Worm (Caenorhabditis elegans): ENCODE measurements around the gene grsp-3.

grsp-3 gene

DNA sequence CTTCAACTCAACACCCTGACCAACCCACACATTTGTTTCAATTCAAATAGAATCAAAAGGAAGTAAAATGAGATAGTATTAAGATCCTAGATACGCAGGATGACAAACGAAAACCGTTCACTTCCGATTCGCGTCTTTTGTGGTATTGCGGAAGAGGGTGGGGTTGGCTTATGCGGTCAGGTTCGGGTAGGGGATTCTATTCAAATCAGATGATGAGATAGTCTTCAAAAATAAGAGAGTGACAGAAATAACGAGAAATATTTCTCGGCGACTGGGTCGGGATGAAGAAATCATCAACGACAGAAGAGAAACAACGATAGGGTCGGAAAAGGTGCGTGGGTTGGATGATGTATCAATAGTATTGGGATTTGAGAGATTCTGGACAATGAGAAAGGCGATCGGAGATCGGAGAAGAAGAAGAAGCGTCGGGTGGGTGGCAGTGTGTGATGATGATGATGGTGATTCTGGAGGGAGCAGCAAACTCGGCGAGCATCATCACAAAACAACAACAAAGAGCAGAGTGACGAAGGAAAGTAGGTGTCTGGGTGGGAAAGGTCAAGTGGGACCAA is 36.2 kb downstream of the grsp-3 start:
- no peak for TF ChIP-seq unc-62 (GFP tag; optimal IDR thresholded peaks at IDR 0.05)

DNA sequence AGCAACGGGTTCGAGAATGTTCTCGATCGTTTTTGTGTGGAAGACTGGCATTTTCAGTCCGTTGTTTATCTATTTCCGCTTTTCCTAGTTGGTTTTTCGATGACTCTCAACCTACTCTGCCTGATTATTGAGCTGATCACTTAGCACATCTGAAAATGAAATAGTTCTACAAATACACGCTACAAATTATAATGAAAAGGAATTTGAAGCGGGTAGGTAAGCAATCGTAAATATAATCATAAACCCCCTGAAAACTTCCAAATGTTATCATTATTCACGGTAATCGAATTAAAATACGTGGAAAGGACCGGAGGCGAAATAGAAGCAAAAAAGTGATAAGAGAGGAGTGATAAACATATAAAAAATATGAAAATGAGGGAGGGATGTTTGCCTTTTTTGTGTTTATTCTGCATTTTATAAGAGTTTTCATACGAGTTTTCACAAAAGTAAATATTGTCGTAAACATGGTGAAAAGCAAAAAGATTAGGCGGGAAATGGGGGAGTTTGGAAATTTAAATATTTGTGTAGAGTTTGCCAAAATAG is 37.4 kb downstream of the grsp-3 start, which contains the start of gene deb-1:
TSS of gene deb-1 (minus strand) at position 51 of the 543 bp plus-strand sequence.
- TF ChIP-seq unc-62 (GFP tag; optimal IDR thresholded peaks at IDR 0.05) = no peak

DNA sequence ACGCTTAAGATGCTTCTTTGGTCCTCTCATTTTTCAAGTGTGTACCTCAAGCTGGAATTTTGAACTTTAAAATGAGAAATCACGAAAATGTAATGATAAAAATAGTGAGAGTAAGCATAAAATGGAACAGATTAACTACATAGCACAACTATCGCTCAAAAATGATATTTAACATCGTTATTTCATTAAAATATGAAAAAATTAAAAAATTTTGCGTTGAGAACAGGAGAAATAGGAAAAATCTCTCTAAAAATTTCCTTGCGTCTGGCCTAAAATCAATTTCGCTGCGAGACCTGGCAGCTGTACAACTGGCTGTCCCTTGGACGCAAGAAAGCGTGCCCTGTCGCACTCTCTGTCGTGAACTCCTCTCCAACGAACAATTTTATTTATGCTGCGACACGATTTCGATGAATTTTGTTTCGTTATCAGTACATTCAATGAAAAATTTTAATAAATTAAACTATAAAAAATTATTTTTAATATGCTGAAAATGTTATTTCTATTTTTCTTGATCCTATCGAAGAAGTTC is 47.0 kb downstream of the grsp-3 start, which contains the start of gene rps-4:
TSS of gene rps-4 (minus strand) at position 51 of the 529 bp plus-strand sequence.
- TF ChIP-seq unc-62 (GFP tag; optimal IDR thresholded peaks at IDR 0.05) = no peak

DNA sequence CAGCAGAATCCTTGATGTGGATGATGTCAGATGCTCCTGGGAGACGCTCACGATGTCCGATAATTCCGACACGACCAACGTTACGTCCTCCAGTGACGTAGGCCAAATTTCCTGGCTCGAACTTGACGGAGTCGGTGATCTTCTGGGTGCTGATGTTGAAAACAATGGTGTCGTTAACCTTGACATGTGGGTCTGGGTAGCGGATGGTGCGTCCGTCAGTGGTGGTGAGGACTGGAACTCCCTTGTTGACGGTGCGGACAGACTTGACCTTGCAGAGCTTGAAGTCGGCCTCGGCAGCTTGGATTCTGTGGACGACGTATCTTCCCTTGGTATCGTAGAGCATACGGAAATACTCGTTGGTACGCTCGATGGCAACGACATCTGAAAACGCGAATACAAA is 47.8 kb downstream of the grsp-3 start:
- TF ChIP-seq unc-62 (GFP tag; optimal IDR thresholded peaks at IDR 0.05) = no peak

DNA sequence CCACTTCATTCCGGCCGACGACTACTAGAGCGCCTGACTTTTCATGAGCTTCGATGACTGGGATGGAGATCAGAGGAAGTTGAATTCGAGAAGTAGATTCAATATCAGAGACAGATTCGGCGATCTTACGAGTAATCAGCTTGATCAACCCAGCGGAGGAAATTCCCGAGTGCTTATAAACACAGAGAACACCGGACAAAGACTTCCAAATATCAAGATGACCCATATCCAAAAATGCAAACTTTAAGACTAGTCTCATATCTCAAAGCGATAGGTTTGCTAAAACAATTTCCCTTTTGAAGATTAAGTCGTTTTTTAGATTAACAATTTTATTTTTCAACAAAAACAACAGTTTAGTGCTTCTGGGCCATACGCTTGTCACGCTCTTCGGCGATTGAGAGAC is 48.3 kb downstream of the grsp-3 start, which contains the start of gene Y43B11AR.3:
TSS of gene Y43B11AR.3 (minus strand) at position 335 of the 403 bp plus-strand sequence.
- no peak for TF ChIP-seq unc-62 (GFP tag; optimal IDR thresholded peaks at IDR 0.05)

DNA sequence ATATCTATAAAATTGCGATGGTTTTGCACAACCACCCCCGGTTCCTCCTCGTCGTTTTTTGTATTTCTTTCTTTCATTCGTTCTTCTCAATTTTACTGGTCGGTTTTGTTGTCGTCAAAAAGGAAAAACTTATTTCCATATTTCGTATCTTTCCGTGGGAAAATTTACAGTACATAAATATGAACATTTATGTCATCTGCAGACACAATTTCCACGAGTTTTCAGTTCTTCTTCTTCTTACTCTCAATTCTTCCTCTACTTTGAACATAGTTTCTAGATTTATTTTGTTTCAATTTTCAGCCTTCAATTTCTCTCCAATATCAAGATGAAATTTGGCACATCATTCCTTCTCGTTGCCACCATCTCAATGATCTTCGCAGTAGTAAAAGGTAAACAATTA is 50.5 kb downstream of the grsp-3 start, which contains the start of gene Y43B11AR.1:
TSS of gene Y43B11AR.1 (plus strand) at position 301 of the 400 bp plus-strand sequence.
- TF ChIP-seq unc-62 (GFP tag; optimal IDR thresholded peaks at IDR 0.05) = no peak

Measured in whole organism, dauer.